Worm (Caenorhabditis elegans): Measurements from ENCODE around the gene C18B2.2.

C18B2.2 gene

ce11 chrX:3610442-3610841 is 12.8 kb upstream of the C18B2.2 start:
- TF ChIP-seq unc-39 (tag; optimal IDR thresholded peaks at IDR 0.05) = no peak
- TF ChIP-seq nhr-10 (tag; optimal IDR thresholded peaks at IDR 0.05) = no peak
- no peak for TF ChIP-seq dmd-4 (tag; optimal IDR thresholded peaks at IDR 0.05)
- no peak for TF ChIP-seq nhr-237 (tag; optimal IDR thresholded peaks at IDR 0.05)
- TF ChIP-seq sma-9 (GFP tag; optimal IDR thresholded peaks at IDR 0.05) = no peak
- no peak for TF ChIP-seq sma-9 (tag; optimal IDR thresholded peaks at IDR 0.05)
- TF ChIP-seq aly-2 (tag; optimal IDR thresholded peaks at IDR 0.05) = no peak
- TF ChIP-seq nhr-6 (tag; optimal IDR thresholded peaks at IDR 0.05) = no peak
- no peak for TF ChIP-seq crh-2 (tag; optimal IDR thresholded peaks at IDR 0.05)

ce11 chrX:3611042-3611623 is 12.1 kb upstream of the C18B2.2 start, which contains the start of gene C18B2.5:
TSS of gene C18B2.5 (minus strand) at chrX:3611092.
- TF ChIP-seq mab-5 (tag; optimal IDR thresholded peaks at IDR 0.05) (no peak), nhr-129 (tag; optimal IDR thresholded peaks at IDR 0.05) (no peak), nhr-12 (tag; optimal IDR thresholded peaks at IDR 0.05) (no peak), ZK546.5 (tag; optimal IDR thresholded peaks at IDR 0.05) (no peak), unc-62 (GFP tag; optimal IDR thresholded peaks at IDR 0.05) (no peak), sem-4 (tag; optimal IDR thresholded peaks at IDR 0.05) (no peak), fos-1 (tag; optimal IDR thresholded peaks at IDR 0.05) (peak; percentile 83), crh-2 (tag; optimal IDR thresholded peaks at IDR 0.05) (peak; percentile 77), gmeb-1 (tag; optimal IDR thresholded peaks at IDR 0.05) (peak; percentile 30), dmd-4 (tag; optimal IDR thresholded peaks at IDR 0.05) (no peak)

- TF ChIP-seq Y55F3AM.14 (GFP tag; optimal IDR thresholded peaks at IDR 0.05) (no peak), mab-5 (tag; optimal IDR thresholded peaks at IDR 0.05) (no peak), nhr-11 (tag; optimal IDR thresholded peaks at IDR 0.05) (no peak), ceh-16 (tag; optimal IDR thresholded peaks at IDR 0.05) (no peak), nhr-77 (tag; optimal IDR thresholded peaks at IDR 0.05) (no peak), mdl-1 (tag; optimal IDR thresholded peaks at IDR 0.05) (no peak), elt-3 (tag; optimal IDR thresholded peaks at IDR 0.05) (no peak), F13H6.1 (tag; optimal IDR thresholded peaks at IDR 0.05) (no peak), dmd-4 (tag; optimal IDR thresholded peaks at IDR 0.05) (no peak), sma-9 (GFP tag; optimal IDR thresholded peaks at IDR 0.05) (no peak), sma-9 (tag; optimal IDR thresholded peaks at IDR 0.05) (no peak), lin-11 (tag; optimal IDR thresholded peaks at IDR 0.05) (no peak), blmp-1 (tag; optimal IDR thresholded peaks at IDR 0.05; ENCODE audit: insufficient read depth) (no peak), alr-1 (tag; optimal IDR thresholded peaks at IDR 0.05) (no peak), ztf-1 (GFP tag; conservative IDR thresholded peaks at IDR 0.05) (no peak), ztf-11 (tag; optimal IDR thresholded peaks at IDR 0.05) (no peak), R02D3.7 (tag; optimal IDR thresholded peaks at IDR 0.05) (no peak)
Observed at ce11 chrX:3611740-3612139, 11.5 kb upstream of the C18B2.2 start.

ce11 chrX:3613665-3614064 is 9.6 kb upstream of the C18B2.2 start:
- TF ChIP-seq fos-1 (tag; optimal IDR thresholded peaks at IDR 0.05) = peak; percentile 94
- TF ChIP-seq alr-1 (tag; optimal IDR thresholded peaks at IDR 0.05) = no peak
- TF ChIP-seq crh-2 (tag; optimal IDR thresholded peaks at IDR 0.05) = peak; percentile 61

- TF ChIP-seq snpc-4 (tag; optimal IDR thresholded peaks at IDR 0.05) (no peak), nhr-10 (tag; optimal IDR thresholded peaks at IDR 0.05) (no peak), unc-39 (tag; optimal IDR thresholded peaks at IDR 0.05) (no peak), elt-1 (tag; optimal IDR thresholded peaks at IDR 0.05) (no peak), ztf-4 (tag; optimal IDR thresholded peaks at IDR 0.05) (no peak), mdl-1 (tag; optimal IDR thresholded peaks at IDR 0.05) (no peak)
Observed at ce11 chrX:3617218-3617617, 6.0 kb upstream of the C18B2.2 start, which contains the start of gene del-9. TSS of gene del-9 (minus strand) at chrX:3617318.

ce11 chrX:3618842-3619241 is 4.4 kb upstream of the C18B2.2 start:
- TF ChIP-seq nhr-23 (tag; optimal IDR thresholded peaks at IDR 0.05) (no peak), nhr-11 (tag; optimal IDR thresholded peaks at IDR 0.05) (no peak), lsy-2 (tag; optimal IDR thresholded peaks at IDR 0.05) (no peak), dmd-4 (tag; optimal IDR thresholded peaks at IDR 0.05) (no peak), lin-11 (tag; optimal IDR thresholded peaks at IDR 0.05) (no peak), skn-1 (tag; optimal IDR thresholded peaks at IDR 0.05) (no peak), mdl-1 (tag; optimal IDR thresholded peaks at IDR 0.05) (no peak), blmp-1 (tag; optimal IDR thresholded peaks at IDR 0.05; ENCODE audit: insufficient read depth) (no peak), nhr-21 (tag; optimal IDR thresholded peaks at IDR 0.05) (no peak), ZK546.5 (tag; optimal IDR thresholded peaks at IDR 0.05) (no peak), crh-2 (tag; optimal IDR thresholded peaks at IDR 0.05) (no peak), ceh-82 (tag; optimal IDR thresholded peaks at IDR 0.05) (no peak), ztf-1 (GFP tag; conservative IDR thresholded peaks at IDR 0.05) (no peak), ztf-4 (tag; optimal IDR thresholded peaks at IDR 0.05) (no peak)
